Fruit fly (Drosophila melanogaster): ENCODE data around the gene CG34001.

dm6 chr3L:10663190-10663763, 32.4 kb downstream of the CG34001 start, which contains the start of gene Adi1:
- no peak for TF ChIP-seq CG8478 (optimal IDR thresholded peaks at IDR 0.05)
- TF ChIP-seq CTCF (optimal IDR thresholded peaks at IDR 0.05) = no peak
